Worm (Caenorhabditis elegans): ENCODE results near the gene C14C6.8.

ce11 chrV:539040-539510 is 13.9 kb downstream of the C14C6.8 start, which contains the start of gene nhr-155:
- TF ChIP-seq ama-1 (optimal IDR thresholded peaks at IDR 0.05) (no peak), aly-2 (tag; optimal IDR thresholded peaks at IDR 0.05) (no peak), mdl-1 (tag; optimal IDR thresholded peaks at IDR 0.05) (no peak)
